Worm (Caenorhabditis elegans) whole organism, L2 larva: ENCODE data around the gene C14A6.6.

Experiments used
- Y55F3AM.14 ChIP-seq: fragments of 200-800 bp; sonication (Bioruptor generic); optimal IDR thresholded peaks from 2 replicates; lab custom pipeline; 2018; ENCODE audit warnings: mild to moderate bottlenecking, missing genetic modification characterization, missing compliant biosample characterization
- lin-13 ChIP-seq: fragments of 150-350 bp; optimal IDR thresholded peaks from 2 replicates; lab custom pipeline; 2014; ENCODE audit warnings: missing biosample characterization, missing genetic modification reagents, missing genetic modification characterization
- lin-39 ChIP-seq: fragments of 150-350 bp; optimal IDR thresholded peaks from 2 replicates; lab custom pipeline; 2014; ENCODE audit warnings: missing biosample characterization, missing genetic modification reagents, missing genetic modification characterization
- mdl-1 ChIP-seq, 2 experiments: fragments of 150-350 bp in 1 of 2; sonication (generic microtip) in 1 of 2; optimal IDR thresholded peaks; 2 replicates each; lab custom pipeline; 2017; ENCODE audit warnings: missing biosample characterization in 2 of 2, missing genetic modification characterization in 2 of 2
- unc-39 ChIP-seq: fragments of 150-350 bp; optimal IDR thresholded peaks from 2 replicates; lab custom pipeline; 2014; ENCODE audit warnings: missing biosample characterization, missing genetic modification characterization

DNA sequence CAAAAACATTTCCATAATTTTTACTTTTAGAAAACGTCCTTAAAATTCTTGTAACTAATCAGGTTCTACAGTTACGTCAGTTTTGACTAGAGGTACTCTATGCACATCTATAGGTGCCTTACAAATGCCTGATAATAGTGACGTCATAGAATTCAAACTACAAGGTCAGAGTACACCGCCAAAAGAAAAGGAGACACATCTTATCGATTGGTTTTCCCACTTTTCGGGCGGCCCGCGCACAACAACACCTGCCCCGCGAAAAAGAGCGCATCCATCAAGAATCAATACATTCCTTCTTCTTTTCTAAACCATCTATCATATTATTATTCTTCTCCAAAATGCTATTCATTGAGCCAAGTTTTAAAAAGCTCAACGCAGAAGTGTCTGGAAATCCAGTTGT lies 12.6 kb upstream of the C14A6.6 start, which contains the start of gene C31G12.1:
- TF ChIP-seq lin-39 (no peak), Y55F3AM.14 (GFP tag; lab: Kevin White, UChicago) (no peak), mdl-1 (tag; optimal IDR thresholded peaks at IDR 0.05; lab: Kevin White, UChicago) (no peak), unc-39 (tag; lab: Kevin White, UChicago) (no peak), lin-13 (GFP tag; lab: Kevin White, UChicago) (no peak)
